Fruit fly (Drosophila melanogaster) whole organism, prepupa: ENCODE results near the gene CG42538.

Source experiments
- Blimp-1 ChIP-seq: fragments of 200-800 bp; sonication (Bioruptor generic); optimal IDR thresholded peaks from 3 replicates; lab custom pipeline; 2017; ENCODE audit warnings: missing biosample characterization, missing genetic modification characterization, mild to moderate bottlenecking, moderate library complexity, missing genetic modification reagents
- CG11294 ChIP-seq: fragments of 200-800 bp; sonication (Bioruptor generic); IDR thresholded peaks from 2 replicates; pipeline ENCODE4 v1.3.6; 2022; ENCODE audit warnings: missing biosample characterization, missing genetic modification characterization
- CG11902 ChIP-seq: fragments of 200-800 bp; sonication (Bioruptor generic); optimal IDR thresholded peaks from 3 replicates; lab custom pipeline; 2016; ENCODE audit warnings: missing biosample characterization, missing genetic modification characterization
- CG15336 ChIP-seq: fragments of 200-800 bp; sonication (Bioruptor generic); IDR thresholded peaks from 2 replicates; pipeline ENCODE4 v1.3.6; 2022; ENCODE audit warnings: missing biosample characterization, missing genetic modification characterization
- CG16779 ChIP-seq: fragments of 200-800 bp; sonication (Bioruptor generic); optimal IDR thresholded peaks from 3 replicates; lab custom pipeline; 2017; ENCODE audit warnings: missing biosample characterization, mild to moderate bottlenecking, missing genetic modification characterization
- CG31627 ChIP-seq: fragments of 200-800 bp; sonication (Bioruptor generic); optimal IDR thresholded peaks from 3 replicates; lab custom pipeline; 2016; ENCODE audit warnings: missing biosample characterization, missing genetic modification characterization
- CG32006 ChIP-seq: fragments of 200-800 bp; sonication (Bioruptor generic); optimal IDR thresholded peaks from 3 replicates; lab custom pipeline; 2017; ENCODE audit warnings: missing biosample characterization, mild to moderate bottlenecking, missing genetic modification characterization
- CG34406 ChIP-seq: fragments of 200-800 bp; sonication (Bioruptor generic); optimal IDR thresholded peaks from 3 replicates; lab custom pipeline; 2016; ENCODE audit warnings: missing biosample characterization, missing genetic modification characterization
- CG3919 ChIP-seq: fragments of 200-800 bp; sonication (Bioruptor generic); optimal IDR thresholded peaks from 3 replicates; lab custom pipeline; 2016; ENCODE audit warnings: missing biosample characterization, missing genetic modification characterization
- CG4318 ChIP-seq: fragments of 200-800 bp; sonication (Bioruptor generic); optimal IDR thresholded peaks from 3 replicates; lab custom pipeline; 2017; ENCODE audit warnings: missing biosample characterization, mild to moderate bottlenecking, missing genetic modification characterization
- CG6276 ChIP-seq: fragments of 200-800 bp; sonication (Bioruptor generic); optimal IDR thresholded peaks from 2 replicates; lab custom pipeline; 2017; ENCODE audit warnings: missing biosample characterization, mild to moderate bottlenecking, missing genetic modification characterization
- CG6808 ChIP-seq: fragments of 200-800 bp; sonication (Bioruptor generic); optimal IDR thresholded peaks from 3 replicates; lab custom pipeline; 2017; ENCODE audit warnings: missing biosample characterization, missing genetic modification characterization, mild to moderate bottlenecking, moderate library complexity, missing genetic modification reagents
- CG6854 ChIP-seq: fragments of 200-800 bp; sonication (Bioruptor generic); optimal IDR thresholded peaks from 2 replicates; lab custom pipeline; 2017; ENCODE audit warnings: missing biosample characterization, mild to moderate bottlenecking, missing genetic modification characterization
- CG8119 ChIP-seq: fragments of 200-800 bp; sonication (Bioruptor generic); IDR thresholded peaks from 3 replicates; pipeline ENCODE4 v1.3.6; 2022; ENCODE audit warnings: missing biosample characterization, missing genetic modification characterization
- CG8632 ChIP-seq: fragments of 200-800 bp; sonication (Bioruptor generic); optimal IDR thresholded peaks from 3 replicates; lab custom pipeline; 2016; ENCODE audit warnings: missing biosample characterization, missing genetic modification characterization
- CG9139 ChIP-seq: fragments of 200-800 bp; sonication (Bioruptor generic); optimal IDR thresholded peaks from 3 replicates; lab custom pipeline; 2017; ENCODE audit warnings: missing biosample characterization, mild to moderate bottlenecking, missing genetic modification characterization
- Eip75B ChIP-seq: fragments of 200-800 bp; sonication (Bioruptor generic); optimal IDR thresholded peaks from 3 replicates; lab custom pipeline; 2016; ENCODE audit warnings: missing biosample characterization, missing genetic modification characterization
- Eip78C ChIP-seq: fragments of 200-800 bp; sonication (Bioruptor generic); peaks from one replicate; lab custom pipeline; 2016; ENCODE audit warnings: missing biosample characterization, missing genetic modification characterization
- Gug ChIP-seq: fragments of 200-800 bp; sonication (Bioruptor generic); IDR thresholded peaks from 2 replicates; pipeline ENCODE4 v1.3.6; 2022; ENCODE audit warnings: missing biosample characterization, missing genetic modification characterization
- Hr39 ChIP-seq: fragments of 200-800 bp; sonication (Bioruptor generic); optimal IDR thresholded peaks from 2 replicates; lab custom pipeline; 2016; ENCODE audit warnings: missing biosample characterization, missing genetic modification characterization
- Hr4 ChIP-seq: fragments of 200-800 bp; sonication (Bioruptor generic); optimal IDR thresholded peaks from 3 replicates; lab custom pipeline; 2016; ENCODE audit warnings: missing biosample characterization, missing genetic modification characterization
- Lpt ChIP-seq: fragments of 200-800 bp; sonication (Bioruptor generic); optimal IDR thresholded peaks from 3 replicates; lab custom pipeline; 2016; ENCODE audit warnings: missing biosample characterization, missing genetic modification characterization
- OdsH ChIP-seq: fragments of 200-800 bp; sonication (Bioruptor generic); optimal IDR thresholded peaks from 3 replicates; lab custom pipeline; 2016; ENCODE audit warnings: missing biosample characterization, missing genetic modification characterization
- Sox102F ChIP-seq: fragments of 200-800 bp; sonication (Bioruptor generic); optimal IDR thresholded peaks from 2 replicates; lab custom pipeline; 2016; ENCODE audit warnings: missing biosample characterization, mild to moderate bottlenecking, missing genetic modification characterization
- Sox15 ChIP-seq: fragments of 200-800 bp; sonication (Bioruptor generic); optimal IDR thresholded peaks from 3 replicates; lab custom pipeline; 2016; ENCODE audit warnings: missing biosample characterization, missing genetic modification characterization
- achi ChIP-seq: fragments of 200-800 bp; sonication (Bioruptor generic); optimal IDR thresholded peaks from 3 replicates; lab custom pipeline; 2016; ENCODE audit warnings: missing biosample characterization, missing genetic modification characterization
- acj6 ChIP-seq: fragments of 200-800 bp; sonication (Bioruptor generic); optimal IDR thresholded peaks from 3 replicates; lab custom pipeline; 2016; ENCODE audit warnings: missing biosample characterization, missing genetic modification characterization
- cyc ChIP-seq: fragments of 200-800 bp; sonication (Bioruptor generic); optimal IDR thresholded peaks from 3 replicates; lab custom pipeline; 2016; ENCODE audit warnings: missing biosample characterization, missing genetic modification characterization
- dsx ChIP-seq: fragments of 200-800 bp; optimal IDR thresholded peaks from 3 replicates; lab custom pipeline; 2019; ENCODE audit warnings: missing biosample characterization, mild to moderate bottlenecking, missing genetic modification characterization, moderate library complexity; ENCODE audit not compliant: poor library complexity, severe bottlenecking
- esn ChIP-seq: fragments of 200-800 bp; sonication (Bioruptor generic); optimal IDR thresholded peaks from 2 replicates; lab custom pipeline; 2016; ENCODE audit warnings: missing biosample characterization, mild to moderate bottlenecking, missing genetic modification characterization, moderate library complexity
- fd59A ChIP-seq: fragments of 200-800 bp; sonication (Bioruptor generic); optimal IDR thresholded peaks from 2 replicates; lab custom pipeline; 2017; ENCODE audit warnings: missing biosample characterization, mild to moderate bottlenecking, missing genetic modification characterization, missing genetic modification reagents
- fd85E ChIP-seq: fragments of 200-800 bp; sonication (Bioruptor generic); optimal IDR thresholded peaks from 3 replicates; lab custom pipeline; 2016; ENCODE audit warnings: missing biosample characterization, missing genetic modification characterization
- fkh ChIP-seq: fragments of 200-800 bp; sonication (Bioruptor generic); optimal IDR thresholded peaks from 3 replicates; lab custom pipeline; 2017; ENCODE audit warnings: missing biosample characterization, mild to moderate bottlenecking, missing genetic modification characterization, moderate library complexity
- lz ChIP-seq: fragments of 200-800 bp; sonication (Bioruptor generic); optimal IDR thresholded peaks from 3 replicates; lab custom pipeline; 2016; ENCODE audit warnings: missing biosample characterization, missing genetic modification characterization
- net ChIP-seq: fragments of 200-800 bp; sonication (Bioruptor generic); optimal IDR thresholded peaks from 3 replicates; lab custom pipeline; 2016; ENCODE audit warnings: missing biosample characterization, missing genetic modification characterization
- pdm3 ChIP-seq: fragments of 200-800 bp; sonication (Bioruptor generic); optimal IDR thresholded peaks from 3 replicates; lab custom pipeline; 2016; ENCODE audit warnings: missing biosample characterization, missing genetic modification characterization
- salr ChIP-seq, 2 experiments: fragments of 200-800 bp; sonication (Bioruptor generic); optimal IDR thresholded peaks; 3 replicates each; lab custom pipeline; 2016 to 2018; ENCODE audit warnings: missing biosample characterization in 2 of 2, missing genetic modification characterization in 2 of 2, mild to moderate bottlenecking in 1 of 2
- spab ChIP-seq: fragments of 200-800 bp; sonication (Bioruptor generic); optimal IDR thresholded peaks from 2 replicates; lab custom pipeline; 2017; ENCODE audit warnings: missing biosample characterization, mild to moderate bottlenecking, missing genetic modification characterization, missing genetic modification reagents
- ss ChIP-seq, 2 experiments: fragments of 200-800 bp; sonication (Bioruptor generic); optimal IDR thresholded peaks; 2 replicates in 1 of 2; 3 replicates in 1 of 2; lab custom pipeline; 2017 to 2018; ENCODE audit warnings: mild to moderate bottlenecking in 2 of 2, missing biosample characterization in 2 of 2, missing genetic modification characterization in 2 of 2, moderate library complexity in 1 of 2
- svp ChIP-seq: fragments of 200-800 bp; sonication (Bioruptor generic); peaks from one replicate; lab custom pipeline; 2016; ENCODE audit warnings: missing biosample characterization, missing genetic modification characterization
- topi ChIP-seq: fragments of 200-800 bp; sonication (Bioruptor generic); optimal IDR thresholded peaks from 3 replicates; lab custom pipeline; 2016; ENCODE audit warnings: missing biosample characterization, missing genetic modification characterization

Gene CG42538

DNA sequence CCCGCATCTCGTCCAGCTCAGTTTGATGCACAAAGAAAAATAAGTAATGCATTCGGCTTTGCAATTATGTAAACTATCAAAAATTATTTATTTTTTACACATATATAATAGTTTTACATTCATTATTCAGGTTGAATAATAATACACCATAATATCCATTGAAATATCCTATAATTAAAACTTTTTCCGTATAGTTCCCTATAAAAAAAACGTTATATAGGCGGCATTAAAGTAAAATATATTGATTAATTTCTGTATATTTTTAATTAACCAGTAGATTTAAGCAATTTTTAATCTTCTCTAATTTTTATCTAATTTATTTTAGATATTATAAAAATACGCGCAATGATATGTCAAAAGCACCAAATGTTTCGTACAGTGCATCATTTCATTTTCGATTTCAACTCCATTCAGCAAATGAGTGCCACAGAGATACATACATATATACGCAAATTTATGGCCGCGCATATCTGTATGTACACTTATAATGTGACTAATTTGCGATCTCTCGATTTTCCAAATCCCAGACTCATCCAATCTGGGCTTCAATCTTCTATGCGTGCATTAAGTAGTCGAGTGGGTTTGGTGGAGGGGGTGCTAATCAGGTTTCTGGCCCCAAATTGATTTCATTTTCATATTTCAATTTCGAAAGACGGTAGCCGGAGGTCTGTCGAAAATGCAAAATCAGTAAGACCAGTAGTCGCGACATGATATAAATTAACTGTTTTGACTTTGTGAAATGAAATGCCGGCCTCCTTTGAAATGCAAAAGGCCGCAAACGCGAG lies 20.9 kb upstream of the CG42538 start (continued):
- TF ChIP-seq CG15336 (GFP tag; lab: Robert Waterston, UW): peak; percentile 41
- no peak for TF ChIP-seq spab
- no peak for TF ChIP-seq CG16779 (tag; lab: Kevin White, UChicago)
- no peak for TF ChIP-seq cyc (GFP tag; lab: Kevin White, UChicago)
- no peak for TF ChIP-seq Hr39
- no peak for TF ChIP-seq CG31627 (GFP tag; lab: Kevin White, UChicago)
- TF ChIP-seq dsx: no peak
- no peak for TF ChIP-seq CG6854 (GFP tag; lab: Kevin White, UChicago)
- TF ChIP-seq CG8119: no peak
- peak; percentile 28 for TF ChIP-seq CG3919 (GFP tag; lab: Kevin White, UChicago)
- TF ChIP-seq pdm3 (GFP tag; lab: Kevin White, UChicago): no peak
- peak; percentile 8 for TF ChIP-seq achi
- peak; percentile 17 for TF ChIP-seq acj6 (GFP tag; lab: Kevin White, UChicago)
- no peak for TF ChIP-seq fkh (GFP tag; lab: Kevin White, UChicago)
- no peak for TF ChIP-seq CG9139 (GFP tag; lab: Kevin White, UChicago)
- TF ChIP-seq CG32006 (GFP tag; lab: Kevin White, UChicago): peak; percentile 51
- no peak for TF ChIP-seq CG6276 (GFP tag; lab: Kevin White, UChicago)
- no peak for TF ChIP-seq net (GFP tag; lab: Kevin White, UChicago)
- TF ChIP-seq lz (GFP tag; lab: Kevin White, UChicago): no peak
- no peak for TF ChIP-seq Eip75B

dm6 chr3L:16014515-16014914 lies 19.8 kb upstream of the CG42538 start:
- TF ChIP-seq achi (no peak), CG11902 (GFP tag; lab: Kevin White, UChicago) (no peak), Sox102F (no peak), CG31627 (GFP tag; lab: Kevin White, UChicago) (no peak), salr (GFP tag; optimal IDR thresholded peaks at IDR 0.05; lab: Kevin White, UChicago) (no peak), spab (no peak), OdsH (GFP tag; lab: Kevin White, UChicago) (no peak)

- TF ChIP-seq CG6808 (GFP tag; lab: Kevin White, UChicago) (peak; percentile 63), Eip78C (GFP tag; lab: Kevin White, UChicago) (peak; percentile 81), salr (GFP tag; optimal IDR thresholded peaks at IDR 0.05; lab: Kevin White, UChicago) (peak in 1 of 2 experiments; percentile 39), spab (peak; percentile 64), net (GFP tag; lab: Kevin White, UChicago) (peak; percentile 19), CG34406 (GFP tag; lab: Kevin White, UChicago) (peak; percentile 64), Sox15 (no peak), CG4318 (GFP tag; lab: Kevin White, UChicago) (no peak), CG11294 (GFP tag; lab: Robert Waterston, UW) (no peak), svp (GFP tag; lab: Kevin White, UChicago) (peak; percentile 67), Gug (no peak), lz (GFP tag; lab: Kevin White, UChicago) (peak; percentile 9), Blimp-1 (GFP tag; lab: Kevin White, UChicago) (peak; percentile 46), CG3919 (GFP tag; lab: Kevin White, UChicago) (peak; percentile 58), CG16779 (tag; lab: Kevin White, UChicago) (peak; percentile 16), OdsH (GFP tag; lab: Kevin White, UChicago) (peak; percentile 44), Lpt (GFP tag; lab: Kevin White, UChicago) (no peak), fkh (GFP tag; lab: Kevin White, UChicago) (no peak), CG32006 (GFP tag; lab: Kevin White, UChicago) (peak; percentile 20), fd59A (GFP tag; lab: Kevin White, UChicago) (no peak), CG9139 (GFP tag; lab: Kevin White, UChicago) (peak; percentile 43), CG6276 (GFP tag; lab: Kevin White, UChicago) (no peak), CG8632 (GFP tag; lab: Kevin White, UChicago) (peak; percentile 69), ss (GFP tag; optimal IDR thresholded peaks at IDR 0.05; lab: Kevin White, UChicago) (peak; percentile 57 to 80), CG15336 (GFP tag; lab: Robert Waterston, UW) (no peak), Eip75B (no peak), fd85E (GFP tag; lab: Kevin White, UChicago) (no peak), esn (GFP tag; lab: Kevin White, UChicago) (peak; percentile 73), acj6 (GFP tag; lab: Kevin White, UChicago) (peak; percentile 47), achi (peak; percentile 47), CG6854 (GFP tag; lab: Kevin White, UChicago) (no peak), Hr4 (GFP tag; lab: Kevin White, UChicago) (no peak), CG11902 (GFP tag; lab: Kevin White, UChicago) (no peak), topi (GFP tag; lab: Kevin White, UChicago) (peak; percentile 48)
These were observed 18.3 kb upstream of the CG42538 start for dm6 chr3L:16015765-16016760.
